Fruit fly (Drosophila melanogaster) Kc167 (cell line): ENCODE measurements around the gene AlaRS.

Experiments
- h ChIP-seq: fragments of >200 bp; optimal IDR thresholded peaks from 3 replicates; lab custom pipeline; 2018; ENCODE audit warnings: missing external identifiers
- insv ChIP-seq: fragments of >200 bp; optimal IDR thresholded peaks from 3 replicates; lab custom pipeline; 2018; ENCODE audit warnings: missing external identifiers
- psq ChIP-seq: fragments of >200 bp; optimal IDR thresholded peaks from 2 replicates; lab custom pipeline; 2017; ENCODE audit warnings: missing external identifiers
- ttk ChIP-seq: sonication (Bioruptor generic); optimal IDR thresholded peaks from 2 replicates; lab custom pipeline; 2017; ENCODE audit warnings: missing external identifiers

dm6 chr2L:8393122-8393521 is 11.6 kb upstream of the AlaRS start, which contains the start of gene Acp29AB:
- TF ChIP-seq insv (lab: Kevin White, UChicago) (no peak), ttk (lab: Kevin White, UChicago) (no peak), h (no peak), psq (lab: Kevin White, UChicago) (no peak)
